Worm (Caenorhabditis elegans): ENCODE data around the gene K11H12.6.

K11H12.6 gene

DNA sequence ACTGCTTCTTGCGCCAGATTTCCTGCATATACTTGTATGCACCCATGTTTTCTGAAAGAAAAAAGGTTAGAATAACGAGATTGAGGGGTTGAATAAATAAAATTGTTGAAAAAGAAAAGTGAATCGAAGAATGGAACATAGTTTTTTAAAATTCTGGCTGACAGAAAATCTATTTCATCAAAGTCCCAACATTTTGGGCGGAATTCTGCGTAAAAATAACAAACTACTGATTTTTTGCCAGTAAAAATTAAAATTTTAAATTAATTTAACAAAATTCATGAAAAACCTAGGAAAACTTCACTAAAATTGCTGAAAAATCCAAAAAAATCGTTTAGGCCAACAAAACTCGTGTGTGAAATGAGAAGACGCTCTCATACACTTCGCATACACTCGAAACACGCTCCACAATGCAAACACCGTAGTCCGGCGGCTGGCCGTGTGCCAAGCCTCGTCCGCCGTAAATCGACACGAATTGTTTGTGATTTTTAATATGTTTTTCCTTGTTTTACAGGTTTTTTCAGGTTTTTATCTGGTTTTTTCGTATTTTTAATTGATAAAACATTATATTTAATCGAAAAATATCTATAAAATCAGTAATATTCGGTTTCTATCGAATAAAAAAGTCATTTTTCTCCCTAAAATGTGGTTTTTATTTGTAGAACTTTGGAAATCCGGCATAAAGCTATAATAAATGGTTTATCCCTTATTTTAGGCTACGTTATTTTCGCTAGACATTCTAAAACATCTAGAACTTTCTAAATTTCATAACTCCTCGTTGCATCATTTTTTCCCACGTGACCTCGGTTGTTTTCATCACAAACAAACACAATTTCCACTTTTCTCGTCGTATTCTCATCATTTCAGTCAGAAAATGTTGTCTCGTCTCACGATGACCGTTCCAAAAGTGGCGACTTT, 12.3 kb upstream of the K11H12.6 start, which contains the start of the genes rpl-15 and K11H12.8 (continued):
- peak; percentile 85 for TF ChIP-seq ceh-48 (tag; optimal IDR thresholded peaks at IDR 0.05)
- peak; percentile 94 for TF ChIP-seq unc-42 (tag; optimal IDR thresholded peaks at IDR 0.05)
- TF ChIP-seq ref-2 (tag; optimal IDR thresholded peaks at IDR 0.05), result peak; percentile 99
- TF ChIP-seq ceh-31 (tag; optimal IDR thresholded peaks at IDR 0.05), result peak; percentile 99
- peak; percentile 99 for TF ChIP-seq nfya-1 (tag; optimal IDR thresholded peaks at IDR 0.05)
- peak; percentile 85 for TF ChIP-seq K09A11.1 (tag; optimal IDR thresholded peaks at IDR 0.05; ENCODE audit: insufficient read depth)
- TF ChIP-seq hlh-30 (tag; optimal IDR thresholded peaks at IDR 0.05; ENCODE audit: insufficient read depth), result peak; percentile 94
- peak; percentile 61 for TF ChIP-seq nhr-11 (tag; optimal IDR thresholded peaks at IDR 0.05)
- no peak for TF ChIP-seq elt-4 (tag; optimal IDR thresholded peaks at IDR 0.05)
- peak; percentile 99 for TF ChIP-seq tbx-2 (tag; optimal IDR thresholded peaks at IDR 0.05)
- peak; percentile 96 for TF ChIP-seq ceh-2 (tag; optimal IDR thresholded peaks at IDR 0.05)
- no peak for TF ChIP-seq nhr-232 (tag; optimal IDR thresholded peaks at IDR 0.05)
- TF ChIP-seq odd-2 (tag; optimal IDR thresholded peaks at IDR 0.05), result peak; percentile 19
- TF ChIP-seq sox-2 (GFP tag; IDR thresholded peaks at IDR 0.05), result peak; percentile 82
- peak; percentile 78 for TF ChIP-seq K02D7.2 (tag; optimal IDR thresholded peaks at IDR 0.05)
- TF ChIP-seq ceh-18 (tag; optimal IDR thresholded peaks at IDR 0.05), result peak; percentile 99
- TF ChIP-seq ceh-19 (GFP tag; optimal IDR thresholded peaks at IDR 0.05), result peak; percentile 84
- peak; percentile 88 for TF ChIP-seq fkh-10 (GFP tag; optimal IDR thresholded peaks at IDR 0.05)
- TF ChIP-seq ceh-24 (tag; optimal IDR thresholded peaks at IDR 0.05), result peak; percentile 71
- TF ChIP-seq gmeb-2 (tag; optimal IDR thresholded peaks at IDR 0.05), result peak; percentile 87
- peak; percentile 98 for TF ChIP-seq ets-4 (tag; optimal IDR thresholded peaks at IDR 0.05)
- TF ChIP-seq hlh-13 (GFP tag; optimal IDR thresholded peaks at IDR 0.05), result peak; percentile 30
- TF ChIP-seq C38D4.7 (GFP tag; optimal IDR thresholded peaks at IDR 0.05), result peak; percentile 59
- TF ChIP-seq pat-9 (tag; optimal IDR thresholded peaks at IDR 0.05), result peak; percentile 94
- peak; percentile 93 for TF ChIP-seq hlh-8 (tag; optimal IDR thresholded peaks at IDR 0.05)
- no peak for TF ChIP-seq ama-1 (optimal IDR thresholded peaks at IDR 0.05)
- TF ChIP-seq ceh-9 (tag; optimal IDR thresholded peaks at IDR 0.05), result no peak
- peak; percentile 82 for TF ChIP-seq eyg-1 (tag; optimal IDR thresholded peaks at IDR 0.05)
- TF ChIP-seq ceh-22 (tag; optimal IDR thresholded peaks at IDR 0.05), result no peak
- TF ChIP-seq zip-5 (tag; optimal IDR thresholded peaks at IDR 0.05), result peak; percentile 82
- TF ChIP-seq ahr-1 (tag; optimal IDR thresholded peaks at IDR 0.05), result peak; percentile 88
- peak; percentile 90 for TF ChIP-seq madf-2 (tag; optimal IDR thresholded peaks at IDR 0.05)
- TF ChIP-seq npax-4 (tag; optimal IDR thresholded peaks at IDR 0.05), result peak; percentile 18
- no peak for TF ChIP-seq mec-3 (tag; optimal IDR thresholded peaks at IDR 0.05; ENCODE audit: borderline replicate concordance)
- TF ChIP-seq unc-55 (GFP tag; optimal IDR thresholded peaks at IDR 0.05), result peak; percentile 84
- peak; percentile 91 for TF ChIP-seq lim-6 (tag; optimal IDR thresholded peaks at IDR 0.05)

DNA sequence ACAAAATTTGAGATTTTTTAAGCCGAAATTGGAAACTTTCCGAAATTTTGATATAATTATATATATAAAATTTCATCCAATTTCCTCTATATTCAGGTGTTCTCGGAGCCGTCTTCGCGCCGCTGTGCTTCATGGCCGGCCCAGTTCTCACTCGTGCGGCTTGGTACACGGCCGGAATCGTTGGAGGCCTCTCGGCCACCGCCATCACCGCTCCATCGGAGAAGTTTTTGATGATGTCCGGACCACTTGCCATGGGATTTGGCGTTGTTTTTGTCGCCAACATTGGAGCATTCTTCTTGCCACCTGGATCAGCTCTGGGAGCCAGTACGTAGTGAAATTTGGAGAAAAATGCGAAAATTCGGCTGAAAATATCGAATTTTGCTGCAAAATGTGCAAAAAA, 10.0 kb upstream of the K11H12.6 start:
- TF ChIP-seq hlh-13 (GFP tag; optimal IDR thresholded peaks at IDR 0.05), result no peak
- no peak for TF ChIP-seq ahr-1 (tag; optimal IDR thresholded peaks at IDR 0.05)
- no peak for TF ChIP-seq ceh-34 (tag; optimal IDR thresholded peaks at IDR 0.05)
- TF ChIP-seq zip-5 (tag; optimal IDR thresholded peaks at IDR 0.05), result no peak
- TF ChIP-seq hlh-6 (tag; optimal IDR thresholded peaks at IDR 0.05), result no peak
- no peak for TF ChIP-seq nhr-232 (tag; optimal IDR thresholded peaks at IDR 0.05)
- no peak for TF ChIP-seq odd-2 (tag; optimal IDR thresholded peaks at IDR 0.05)
- no peak for TF ChIP-seq rnt-1 (tag; optimal IDR thresholded peaks at IDR 0.05)
- no peak for TF ChIP-seq K09A11.1 (tag; optimal IDR thresholded peaks at IDR 0.05; ENCODE audit: insufficient read depth)
- TF ChIP-seq pros-1 (tag; optimal IDR thresholded peaks at IDR 0.05), result no peak
- TF ChIP-seq unc-3 (GFP tag; conservative IDR thresholded peaks at IDR 0.05), result no peak
- TF ChIP-seq unc-3 (tag; optimal IDR thresholded peaks at IDR 0.05), result no peak
- no peak for TF ChIP-seq lim-6 (tag; optimal IDR thresholded peaks at IDR 0.05)

All from whole organism, late embryonic.